Fruit fly (Drosophila melanogaster): ENCODE results near the gene Pif1A.

Gene Pif1A

DNA sequence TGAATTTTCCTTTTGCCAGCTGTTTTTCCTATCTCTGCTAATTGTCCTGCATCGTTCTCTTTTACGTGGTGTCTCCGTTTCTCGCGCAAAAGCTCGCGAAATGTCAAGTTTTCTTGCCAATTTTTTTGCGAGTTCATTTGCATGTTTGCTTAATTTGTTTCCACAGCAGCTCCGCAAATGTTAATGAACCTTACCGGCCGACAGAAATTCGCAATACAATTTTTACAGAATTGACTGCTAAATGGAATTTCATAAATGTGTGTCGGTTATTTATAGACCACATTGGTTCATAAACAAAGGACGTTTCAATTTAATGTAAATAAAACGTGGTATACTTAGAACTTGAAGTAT is 52.2 kb downstream of the Pif1A start:
- TF ChIP-seq CG17801 (GFP tag; optimal IDR thresholded peaks at IDR 0.05; ENCODE audit: partially characterized antibody), result no peak

DNA sequence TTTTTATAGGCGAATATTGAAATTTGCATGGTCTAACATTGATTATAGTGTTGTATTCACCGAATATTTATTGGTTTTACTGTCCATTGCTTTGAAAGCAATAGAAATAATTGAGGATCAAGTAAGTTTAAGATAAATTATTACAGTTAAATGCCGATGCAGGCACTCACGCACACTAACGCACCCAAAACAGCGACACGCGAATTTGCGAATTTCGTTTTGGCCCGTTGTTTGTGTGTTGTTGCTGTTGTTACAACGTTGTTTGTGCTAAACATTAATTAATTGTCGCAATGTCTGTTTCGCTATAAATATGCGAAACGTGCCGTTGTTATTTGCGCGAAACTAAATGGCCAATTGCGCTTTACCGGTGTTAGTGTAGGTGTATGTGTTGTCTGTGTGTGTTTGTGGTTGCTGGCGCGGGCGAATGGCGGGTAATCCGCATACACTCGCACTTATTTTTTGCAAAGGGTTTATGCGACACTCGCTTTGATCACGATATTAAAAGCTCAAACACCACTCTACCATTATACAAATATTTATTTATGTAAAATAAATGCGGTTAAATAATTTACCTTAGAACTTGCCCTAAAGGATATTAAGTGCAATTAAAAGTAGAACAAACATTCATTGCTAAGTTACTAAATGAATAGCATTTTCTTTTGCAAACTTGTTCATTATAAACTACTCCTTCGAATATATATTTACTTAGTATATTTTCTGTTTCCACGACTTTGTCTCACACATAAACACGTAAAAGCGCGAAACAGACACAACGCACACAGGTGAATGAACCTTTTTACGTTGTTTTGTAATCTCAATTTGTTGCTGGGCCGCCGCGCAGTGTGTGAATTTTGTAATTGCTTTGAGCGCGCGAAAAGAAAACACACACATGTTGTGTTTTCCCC is 52.9 kb downstream of the Pif1A start:
- TF ChIP-seq CG17801 (GFP tag; optimal IDR thresholded peaks at IDR 0.05; ENCODE audit: partially characterized antibody), result peak; percentile 91

DNA sequence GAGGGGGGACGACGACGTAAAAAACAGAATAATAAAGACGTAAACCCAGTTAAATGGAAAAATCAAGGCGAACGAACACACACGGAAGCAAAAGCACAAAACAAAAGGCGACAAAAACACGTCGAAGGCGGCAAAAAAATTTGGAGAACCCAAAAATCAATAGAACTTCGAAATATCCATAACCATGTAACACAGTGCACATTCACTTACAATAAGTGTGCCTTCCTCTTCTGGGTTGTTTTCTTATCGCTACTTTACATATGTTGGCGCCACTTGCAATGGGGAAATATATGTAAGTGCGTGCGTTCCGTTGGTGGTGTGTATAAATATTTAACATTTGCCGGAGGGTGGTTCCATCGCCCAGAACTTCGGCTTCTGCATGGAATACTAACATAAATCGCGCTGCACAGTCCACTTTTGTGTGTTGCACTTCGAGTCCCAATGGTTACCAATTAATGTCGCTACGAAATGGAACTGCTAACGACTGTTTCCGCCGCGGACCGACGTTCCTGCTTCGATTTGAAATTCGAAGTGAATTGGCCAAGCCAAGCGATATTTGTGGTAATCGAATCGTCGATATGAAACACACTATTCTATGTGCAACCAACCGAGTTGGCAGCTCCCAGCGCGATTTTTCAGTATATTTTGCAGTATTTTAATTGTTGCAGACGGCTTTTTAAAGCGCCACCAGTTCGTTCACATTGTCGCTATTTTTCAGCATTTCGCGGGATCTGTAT is 53.7 kb downstream of the Pif1A start, which contains the start of the genes CG9801 and Nasp:
TSS of gene CG9801 (minus strand) at position 542 of the 737 bp plus-strand sequence.
TSS of gene Nasp (plus strand) at position 665 of the 737 bp plus-strand sequence.
- TF ChIP-seq CG17801 (GFP tag; optimal IDR thresholded peaks at IDR 0.05; ENCODE audit: partially characterized antibody), result no peak

DNA sequence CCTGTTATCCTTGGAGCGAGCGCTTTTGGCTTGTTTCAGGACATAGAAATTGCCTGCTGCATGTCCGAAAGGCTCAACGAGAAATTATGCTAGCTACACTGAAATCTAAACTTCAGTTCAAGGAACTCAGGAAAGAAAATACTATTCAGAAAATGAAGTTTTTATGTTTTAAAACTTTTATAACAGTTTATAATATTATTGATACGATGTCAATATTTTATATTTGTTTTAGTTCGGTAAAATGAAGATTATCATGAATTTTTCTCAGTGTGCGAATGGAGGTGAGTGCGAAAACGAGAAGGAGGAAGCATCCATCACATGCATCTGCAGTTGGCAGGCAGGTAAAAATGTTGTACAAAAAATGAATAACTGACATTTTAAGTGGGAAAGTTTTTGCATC is 54.6 kb downstream of the Pif1A start:
- TF ChIP-seq CG17801 (GFP tag; optimal IDR thresholded peaks at IDR 0.05; ENCODE audit: partially characterized antibody), result peak; percentile 78

DNA sequence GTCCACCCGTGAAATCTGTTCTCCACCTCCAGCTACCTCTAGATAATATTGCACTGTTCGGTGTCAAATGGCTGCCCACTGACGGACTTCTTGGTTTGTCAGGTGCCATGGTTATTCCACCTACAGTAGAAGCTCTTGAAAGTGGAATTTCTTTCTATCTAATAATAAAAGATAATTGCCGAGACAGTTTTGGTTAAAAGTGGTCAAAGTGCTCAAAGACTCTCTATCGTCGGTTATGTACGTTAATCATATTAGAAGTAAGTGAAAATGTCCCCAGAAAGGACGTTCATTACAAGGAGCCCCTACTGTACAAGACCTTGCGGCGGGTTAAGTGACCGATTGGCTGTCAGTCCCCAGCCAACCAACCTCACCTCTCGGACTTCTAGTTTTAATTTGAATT is 56.8 kb downstream of the Pif1A start:
- peak; percentile 38 for TF ChIP-seq CG17801 (GFP tag; optimal IDR thresholded peaks at IDR 0.05; ENCODE audit: partially characterized antibody)

DNA sequence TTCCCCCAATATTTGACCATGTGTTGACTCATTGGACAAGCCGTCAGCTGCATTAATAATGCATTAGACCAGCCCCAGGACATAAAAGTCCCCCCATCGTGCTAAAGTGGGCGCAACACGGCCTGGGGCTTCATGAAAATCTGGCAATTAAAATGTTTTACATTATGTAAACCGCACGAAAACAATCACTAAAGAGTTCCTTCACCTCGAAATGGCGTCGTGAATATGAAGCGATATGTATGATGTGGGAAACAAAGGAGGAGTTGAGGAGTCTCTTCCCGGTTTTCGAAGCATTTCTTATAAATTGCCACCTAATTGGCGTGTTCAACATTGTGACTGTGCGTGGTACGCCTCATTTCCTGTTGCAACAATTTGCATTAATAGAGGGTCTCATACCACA is 58.3 kb downstream of the Pif1A start:
- no peak for TF ChIP-seq CG17801 (GFP tag; optimal IDR thresholded peaks at IDR 0.05; ENCODE audit: partially characterized antibody)

DNA sequence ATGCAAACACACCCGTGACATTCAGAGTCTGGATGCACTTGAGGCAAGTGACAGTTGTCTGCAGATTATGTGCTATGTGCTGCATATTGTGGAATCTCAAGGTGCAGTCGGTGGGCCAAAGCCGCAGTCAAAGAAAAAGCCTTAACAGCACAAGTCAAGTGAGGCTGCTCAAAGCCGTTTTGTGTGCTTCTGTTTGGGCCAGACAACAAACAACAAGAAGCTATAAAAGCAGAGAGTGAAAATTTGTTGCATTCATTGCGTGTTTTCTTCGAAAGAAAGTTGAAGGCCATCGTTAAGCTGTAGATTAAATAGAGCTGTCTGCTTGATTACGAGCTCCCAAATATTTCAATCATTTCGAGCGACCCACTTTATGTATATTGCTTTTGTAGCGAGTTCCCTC is 59.0 kb downstream of the Pif1A start:
- no peak for TF ChIP-seq CG17801 (GFP tag; optimal IDR thresholded peaks at IDR 0.05; ENCODE audit: partially characterized antibody)

DNA sequence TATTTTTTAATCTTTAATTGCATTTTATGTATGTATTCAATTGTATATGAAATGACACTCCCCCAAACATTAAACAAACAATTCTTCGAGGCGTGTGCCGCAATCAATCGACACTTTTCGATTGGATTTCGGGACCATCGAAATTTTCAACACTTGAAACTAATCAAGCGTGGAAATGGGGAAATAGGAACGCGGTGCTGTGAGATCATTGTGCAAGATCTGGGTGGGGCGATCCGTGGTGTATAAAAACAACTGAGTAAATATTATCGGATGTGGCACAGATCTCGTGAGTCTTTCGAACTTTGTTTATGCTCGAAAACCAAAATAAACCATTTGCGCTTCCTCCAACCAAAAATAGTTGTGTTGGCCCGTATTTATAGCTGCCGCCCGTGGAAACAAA is 59.7 kb downstream of the Pif1A start:
- no peak for TF ChIP-seq CG17801 (GFP tag; optimal IDR thresholded peaks at IDR 0.05; ENCODE audit: partially characterized antibody)

DNA sequence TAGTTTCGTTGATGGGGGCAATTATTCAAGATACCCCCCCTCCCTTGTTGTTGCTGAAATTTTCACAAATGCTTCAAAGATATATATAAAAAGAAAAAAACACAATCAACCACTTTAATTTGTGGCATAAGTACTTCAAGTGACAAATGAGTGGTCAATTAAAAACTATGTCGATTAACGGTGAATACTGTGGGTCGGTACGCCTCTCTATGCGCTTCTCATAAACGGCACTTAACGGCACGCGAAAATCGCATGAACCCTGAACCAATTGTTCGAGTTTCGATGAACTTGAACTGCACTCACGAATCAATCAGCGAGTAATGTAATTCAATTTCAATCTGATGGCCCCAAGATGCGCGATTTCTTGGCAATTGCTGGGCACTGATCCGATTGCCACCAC is 60.9 kb downstream of the Pif1A start:
- no peak for TF ChIP-seq CG17801 (GFP tag; optimal IDR thresholded peaks at IDR 0.05; ENCODE audit: partially characterized antibody)

DNA sequence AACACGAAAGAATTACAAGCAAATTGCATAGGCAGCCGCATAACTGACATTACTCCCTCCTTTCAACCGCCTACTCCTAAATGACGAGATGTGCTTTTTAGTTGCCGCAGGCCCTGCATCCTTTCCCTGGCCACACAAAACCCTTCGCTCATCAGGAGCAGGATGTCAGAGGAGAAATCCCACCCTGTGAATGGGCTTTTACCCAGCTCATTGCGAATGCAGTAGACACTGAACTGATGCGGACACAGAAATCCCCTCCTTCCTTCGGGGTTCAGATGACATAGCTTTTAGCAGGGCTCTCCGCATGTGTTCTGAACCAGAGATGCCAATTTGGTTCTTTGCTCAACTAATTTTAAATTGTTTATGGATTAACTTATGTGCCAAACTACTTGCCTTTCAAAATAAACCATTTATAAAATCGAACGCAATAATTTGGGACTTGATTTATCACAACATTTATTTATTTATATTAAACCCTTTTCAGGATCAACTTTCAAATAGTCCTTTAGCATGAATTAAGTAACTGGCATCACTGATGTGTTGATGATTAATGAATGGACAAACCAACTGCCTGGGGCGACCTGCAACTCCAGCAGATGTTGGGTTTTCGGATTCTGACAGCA is 61.7 kb downstream of the Pif1A start:
- TF ChIP-seq CG17801 (GFP tag; optimal IDR thresholded peaks at IDR 0.05; ENCODE audit: partially characterized antibody), result no peak

DNA sequence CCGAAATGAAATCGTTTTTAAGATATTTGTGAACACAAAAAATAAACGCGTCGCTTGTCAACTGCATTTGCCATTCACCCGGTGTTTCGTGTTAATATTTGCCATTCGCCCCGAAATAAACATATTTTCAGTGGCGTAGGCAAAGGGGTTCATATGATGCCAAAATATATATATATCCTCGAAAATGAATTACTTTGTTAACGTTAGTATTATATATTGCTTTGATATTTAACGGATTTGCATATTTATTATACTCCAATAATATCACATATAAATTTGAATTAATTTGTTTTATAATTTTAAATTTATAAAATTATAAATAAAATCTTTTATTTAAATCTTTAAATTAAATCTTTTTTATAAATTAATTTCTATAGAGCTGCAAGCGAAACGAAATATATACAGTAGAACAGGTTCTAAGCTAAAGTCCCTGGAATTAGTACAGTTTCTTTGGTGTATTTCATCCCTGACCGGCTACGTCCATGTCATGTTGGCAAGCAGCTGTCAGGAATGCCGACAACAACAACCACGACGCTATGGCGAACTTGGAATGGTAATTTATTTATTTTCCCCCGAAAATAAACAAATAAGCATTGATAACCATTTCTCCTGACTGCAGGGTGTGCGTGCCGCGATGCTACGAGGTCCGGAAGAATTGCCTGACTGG is 69.2 kb downstream of the Pif1A start, which contains the start of the genes M1BP and CG8202:
TSS of gene M1BP (minus strand) at position 102 of the 667 bp plus-strand sequence.
TSS of gene CG8202 (plus strand) at position 495 of the 667 bp plus-strand sequence.
- peak; percentile 83 for TF ChIP-seq CG17801 (GFP tag; optimal IDR thresholded peaks at IDR 0.05; ENCODE audit: partially characterized antibody)

DNA sequence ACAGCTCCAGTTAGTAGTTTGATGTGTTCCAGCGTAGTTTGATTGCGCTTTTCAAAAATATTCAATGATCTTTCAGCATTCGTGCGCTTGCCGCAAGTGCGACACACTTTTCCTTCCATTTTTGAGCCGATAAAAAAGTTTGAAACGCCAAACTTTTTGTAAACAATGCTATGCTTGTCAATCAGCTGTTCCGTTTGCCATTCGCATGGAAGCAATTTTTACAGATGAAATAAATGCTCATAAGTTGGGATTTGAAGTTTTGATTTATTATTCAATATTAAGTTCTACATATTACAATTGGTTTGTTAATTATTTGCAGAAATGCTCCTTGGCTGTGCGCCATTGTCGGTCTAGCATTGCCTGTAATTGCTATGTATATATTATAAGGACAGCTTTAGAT is 71.4 kb downstream of the Pif1A start, which contains the start of gene ranshi:
TSS of gene ranshi (minus strand) at position 152 of the 400 bp plus-strand sequence.
- no peak for TF ChIP-seq CG17801 (GFP tag; optimal IDR thresholded peaks at IDR 0.05; ENCODE audit: partially characterized antibody)

DNA sequence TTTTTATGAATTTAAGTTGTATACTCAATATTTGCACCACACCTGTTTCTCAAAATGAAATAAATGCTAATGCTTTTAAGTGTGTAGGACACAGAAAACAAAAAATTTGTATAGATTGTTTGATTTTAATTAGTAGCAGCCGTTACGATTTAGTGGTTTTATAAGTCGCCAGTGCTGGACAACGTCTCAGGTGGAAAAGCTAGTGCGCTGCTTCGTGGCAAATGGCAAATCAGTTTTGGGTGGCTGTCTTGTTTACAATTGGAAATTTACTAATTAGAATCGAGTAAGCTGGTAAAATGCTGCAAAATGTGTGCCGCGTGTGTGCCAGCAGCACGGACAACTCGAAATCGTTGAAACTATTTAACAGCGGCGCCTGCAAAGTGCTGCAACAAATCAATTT is 74.3 kb downstream of the Pif1A start, which contains the start of gene CG8159:
TSS of gene CG8159 (plus strand) at position 223 of the 400 bp plus-strand sequence.
- no peak for TF ChIP-seq CG17801 (GFP tag; optimal IDR thresholded peaks at IDR 0.05; ENCODE audit: partially characterized antibody)

DNA sequence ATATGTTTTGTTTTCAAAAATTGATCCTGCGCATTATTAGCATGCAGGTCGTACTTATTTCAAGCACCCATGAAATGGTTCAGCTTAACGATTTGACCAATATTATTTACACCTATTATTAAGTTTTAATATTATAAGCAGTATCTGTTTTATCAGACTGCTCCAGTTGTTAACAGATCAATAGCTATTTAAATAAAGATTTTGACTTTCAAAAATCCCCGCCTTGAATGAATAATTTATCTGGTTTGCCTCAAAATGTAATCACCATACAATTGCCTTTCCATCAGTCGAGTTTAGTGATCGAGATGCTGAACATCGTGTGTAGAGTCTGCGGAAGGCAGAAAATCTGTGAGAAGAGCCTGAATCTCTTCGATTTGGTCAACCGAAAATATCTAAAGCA is 75.8 kb downstream of the Pif1A start, which contains the start of gene ouib:
TSS of gene ouib (plus strand) at position 301 of the 400 bp plus-strand sequence.
- no peak for TF ChIP-seq CG17801 (GFP tag; optimal IDR thresholded peaks at IDR 0.05; ENCODE audit: partially characterized antibody)

All from ovary, adult (tissue).